Worm (Caenorhabditis elegans): ENCODE data around the gene ntp-1.

The ntp-1 gene

DNA sequence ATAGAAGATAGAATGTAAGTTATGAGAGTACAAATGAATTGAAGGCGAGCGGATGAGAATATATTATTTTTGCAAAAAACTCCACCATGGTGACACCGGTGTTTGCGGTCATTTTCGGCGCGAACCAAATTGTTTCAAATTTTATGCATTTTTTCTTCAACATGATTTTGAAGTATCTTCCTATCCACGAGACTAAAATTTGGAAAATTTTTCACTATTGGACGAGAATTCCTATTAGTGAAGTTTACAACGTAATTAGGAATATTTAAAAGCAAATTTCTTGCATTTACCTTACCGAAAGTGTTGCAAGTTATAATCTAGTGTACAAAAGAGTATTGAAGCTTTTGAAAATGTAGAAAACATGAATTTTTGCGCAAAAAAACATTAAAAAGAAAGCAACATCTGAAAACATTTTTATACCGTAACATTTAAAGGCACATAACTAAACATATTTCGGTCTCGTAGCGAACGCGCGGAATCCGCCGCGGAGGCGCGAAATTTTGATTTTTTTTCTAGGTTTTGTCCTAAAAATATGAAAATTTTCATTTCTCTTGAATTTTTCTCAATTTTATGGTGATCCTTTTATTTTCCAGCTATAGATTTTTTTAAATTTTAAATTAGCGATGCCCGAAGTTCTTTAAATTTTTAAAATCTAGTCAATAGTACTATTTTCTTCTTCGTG is 2.0 kb upstream of the ntp-1 start, which contains the start of gene sgo-1 (continued):
- TF ChIP-seq cebp-1 (GFP tag; IDR thresholded peaks at IDR 0.05) (peak; percentile 35; the same call in 1 of the 2 replicates), cebp-1 (tag; optimal IDR thresholded peaks at IDR 0.05) (no peak), hsf-1 (GFP tag; IDR thresholded peaks at IDR 0.05) (peak; percentile 92), B0019.2 (GFP tag; conservative IDR thresholded peaks at IDR 0.05) (peak; percentile 90), efl-1 (GFP tag; optimal IDR thresholded peaks at IDR 0.05) (peak; percentile 100), fkh-3 (tag; optimal IDR thresholded peaks at IDR 0.05) (no peak), lsl-1 (GFP tag; optimal IDR thresholded peaks at IDR 0.05) (peak; percentile 97), aptf-2 (GFP tag; conservative IDR thresholded peaks at IDR 0.05) (no peak), snpc-1.1 (tag; optimal IDR thresholded peaks at IDR 0.05; ENCODE audit: insufficient read depth) (peak; percentile 53), nfya-2 (GFP tag; IDR thresholded peaks at IDR 0.05) (peak; percentile 70; the same call in 1 of the 2 replicates), hrde-1 (tag; optimal IDR thresholded peaks at IDR 0.05; ENCODE audit: borderline replicate concordance) (peak; percentile 69), madf-8 (GFP tag; conservative IDR thresholded peaks at IDR 0.05) (peak; percentile 98), F22D6.2 (tag; optimal IDR thresholded peaks at IDR 0.05) (no peak), B0261.1 (tag; optimal IDR thresholded peaks at IDR 0.05) (no peak), F39B2.1 (GFP tag; IDR thresholded peaks at IDR 0.05) (0 out of 2 replicates have a peak, but pooled peaks have one; percentile 62), attf-3 (GFP tag; conservative IDR thresholded peaks at IDR 0.05) (peak; percentile 41; the same call in 1 of the 2 replicates), dpff-1 (tag; optimal IDR thresholded peaks at IDR 0.05) (no peak), F49E8.2 (tag; optimal IDR thresholded peaks at IDR 0.05; ENCODE audit: insufficient read depth) (peak; percentile 85), dpl-1 (GFP tag; optimal IDR thresholded peaks at IDR 0.05) (peak; percentile 95), snpc-3.4 (tag; optimal IDR thresholded peaks at IDR 0.05) (peak; percentile 95), F10E7.11 (tag; optimal IDR thresholded peaks at IDR 0.05) (no peak), tlf-1 (GFP tag; optimal IDR thresholded peaks at IDR 0.05) (peak; percentile 93), mel-28 (tag; optimal IDR thresholded peaks at IDR 0.05; ENCODE audit: borderline replicate concordance) (no peak), ets-4 (GFP tag; optimal IDR thresholded peaks at IDR 0.05) (no peak), hlh-12 (tag; optimal IDR thresholded peaks at IDR 0.05) (no peak), madf-6 (GFP tag; IDR thresholded peaks at IDR 0.05) (peak; percentile 100), lir-1 (GFP tag; conservative IDR thresholded peaks at IDR 0.05) (peak; percentile 69; the same call in 1 of the 2 replicates), K12H6.12 (tag; optimal IDR thresholded peaks at IDR 0.05) (no peak), Y79H2A.3 (GFP tag; conservative IDR thresholded peaks at IDR 0.05) (peak; percentile 87), ekl-4 (GFP tag; IDR thresholded peaks at IDR 0.05) (peak; percentile 88), ztf-28 (GFP tag; IDR thresholded peaks at IDR 0.05) (peak; percentile 73; the same call in 1 of the 2 replicates)

DNA sequence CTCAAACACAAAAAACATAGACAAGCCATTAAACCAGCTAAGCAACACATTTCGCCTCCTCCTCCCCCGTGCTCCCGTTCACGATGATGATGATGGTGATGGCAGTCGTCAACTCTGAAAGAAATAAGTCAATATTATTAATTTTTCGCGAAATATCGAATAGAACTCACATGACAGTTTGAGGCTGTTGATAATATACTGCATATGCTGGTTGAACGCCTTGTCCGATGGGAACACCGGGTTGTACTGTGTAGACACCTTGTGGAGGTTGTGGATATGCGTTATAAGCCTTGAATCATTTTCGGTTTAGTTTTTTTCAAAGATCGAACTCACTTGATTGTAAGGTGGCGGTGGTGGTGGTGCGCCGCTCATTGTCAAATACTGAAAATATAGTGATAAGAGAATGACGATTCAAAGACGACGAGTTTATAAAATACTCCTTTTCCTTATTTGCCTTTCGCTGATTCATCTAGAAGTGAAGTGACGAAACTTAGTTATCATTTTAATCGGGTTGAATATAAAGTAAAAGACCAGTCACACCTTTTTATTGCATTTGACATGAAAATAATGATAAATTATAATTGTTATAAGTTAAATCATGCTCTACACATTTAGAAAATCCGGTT is 2.7 kb downstream of the ntp-1 start, which contains the start of gene C33H5.13:
Gene C33H5.13, minus strand, starts transcription at position 443 of the 626 bp plus-strand sequence.
- TF ChIP-seq cebp-1 (GFP tag; IDR thresholded peaks at IDR 0.05) (no peak), cebp-1 (tag; optimal IDR thresholded peaks at IDR 0.05) (peak; percentile 28), Y53G8AR.9 (GFP tag; conservative IDR thresholded peaks at IDR 0.05) (0 out of 2 replicates have a peak, but pooled peaks have one; percentile 60), nhr-80 (tag; optimal IDR thresholded peaks at IDR 0.05) (peak; percentile 66), ZK185.1 (tag; optimal IDR thresholded peaks at IDR 0.05; ENCODE audit: poor library complexity, severe bottlenecking) (peak; percentile 12), xnd-1 (tag; optimal IDR thresholded peaks at IDR 0.05) (no peak)
